Fruit fly (Drosophila melanogaster) whole organism, embryonic: ENCODE data around the gene Usp8.

Source experiments
- Atf3 ChIP-seq: fragments of 200-800 bp; sonication (Bioruptor generic); optimal IDR thresholded peaks from 3 replicates; lab custom pipeline; 2016; ENCODE audit warnings: missing biosample characterization, missing genetic modification characterization
- CG10147 ChIP-seq: fragments of 200-800 bp; sonication (Bioruptor generic); optimal IDR thresholded peaks from 2 replicates; lab custom pipeline; 2019; ENCODE audit warnings: missing biosample characterization, mild to moderate bottlenecking, missing genetic modification characterization, moderate library complexity
- CG10462 ChIP-seq: fragments of 200-800 bp; sonication (Bioruptor generic); optimal IDR thresholded peaks from 2 replicates; lab custom pipeline; 2016; ENCODE audit warnings: missing biosample characterization, missing genetic modification characterization
- CG10543 ChIP-seq: fragments of 200-800 bp; sonication (Bioruptor generic); optimal IDR thresholded peaks from 3 replicates; lab custom pipeline; 2017; ENCODE audit warnings: missing biosample characterization, mild to moderate bottlenecking, missing genetic modification characterization, moderate library complexity
- CG13624 ChIP-seq: fragments of 200-800 bp; sonication (Bioruptor generic); optimal IDR thresholded peaks from 2 replicates; lab custom pipeline; 2016; ENCODE audit warnings: missing biosample characterization, missing genetic modification characterization
- CG13775 ChIP-seq: fragments of 200-800 bp; sonication (Bioruptor generic); optimal IDR thresholded peaks from 3 replicates; lab custom pipeline; 2017; ENCODE audit warnings: missing biosample characterization, mild to moderate bottlenecking, missing genetic modification characterization
- CG14014 ChIP-seq: fragments of 200-800 bp; sonication (Bioruptor generic); IDR thresholded peaks from 2 replicates; pipeline ENCODE4 v1.3.6; 2022; ENCODE audit warnings: missing biosample characterization, missing genetic modification characterization
- CG14441 ChIP-seq: fragments of 200-800 bp; sonication (Bioruptor generic); IDR thresholded peaks from 2 replicates; pipeline ENCODE4 v1.3.6; 2022; ENCODE audit warnings: missing biosample characterization, missing genetic modification characterization
- CG15011 ChIP-seq: fragments of 200-800 bp; sonication (Bioruptor generic); optimal IDR thresholded peaks from 3 replicates; lab custom pipeline; 2018; ENCODE audit warnings: missing biosample characterization, mild to moderate bottlenecking, missing genetic modification characterization
- CG15601 ChIP-seq: fragments of 200-800 bp; sonication (Bioruptor generic); optimal IDR thresholded peaks from 3 replicates; lab custom pipeline; 2019; ENCODE audit warnings: missing biosample characterization, mild to moderate bottlenecking, missing genetic modification characterization, moderate library complexity
- CG17359 ChIP-seq: fragments of 200-800 bp; sonication (Bioruptor generic); optimal IDR thresholded peaks from 3 replicates; lab custom pipeline; 2018; ENCODE audit warnings: missing biosample characterization, mild to moderate bottlenecking, missing genetic modification characterization, moderate library complexity
- CG17612 ChIP-seq: fragments of 200-800 bp; sonication (Bioruptor generic); IDR thresholded peaks from 2 replicates; pipeline ENCODE4 v1.3.6; 2022; ENCODE audit warnings: missing biosample characterization, missing genetic modification characterization
- CG18599 ChIP-seq: fragments of 200-800 bp; sonication (Bioruptor generic); optimal IDR thresholded peaks from 3 replicates; lab custom pipeline; 2017; ENCODE audit warnings: missing biosample characterization, missing genetic modification characterization, mild to moderate bottlenecking, moderate library complexity, missing genetic modification reagents
- CG32772 ChIP-seq: fragments of 200-800 bp; sonication (Bioruptor generic); IDR thresholded peaks from 2 replicates; pipeline ENCODE4 v1.3.6; 2022; ENCODE audit warnings: missing biosample characterization, missing genetic modification characterization
- CG34422 ChIP-seq: fragments of 200-800 bp; sonication (Bioruptor generic); IDR thresholded peaks from 3 replicates; pipeline ENCODE4 v1.3.6; 2022; ENCODE audit warnings: missing biosample characterization, missing genetic modification characterization
- CG3838 ChIP-seq: fragments of 200-800 bp; sonication (Bioruptor generic); optimal IDR thresholded peaks from 3 replicates; lab custom pipeline; 2016; ENCODE audit warnings: missing biosample characterization, missing genetic modification characterization
- CG6689 ChIP-seq: fragments of 200-800 bp; sonication (Bioruptor generic); IDR thresholded peaks from 2 replicates; pipeline ENCODE4 v1.3.6; 2022; ENCODE audit warnings: missing biosample characterization, missing genetic modification characterization
- CG8359 ChIP-seq: fragments of 200-800 bp; sonication (Bioruptor generic); optimal IDR thresholded peaks from 2 replicates; lab custom pipeline; 2017; ENCODE audit warnings: missing biosample characterization, mild to moderate bottlenecking, missing genetic modification characterization, borderline replicate concordance
- CG8944 ChIP-seq: fragments of 200-800 bp; sonication (Bioruptor generic); optimal IDR thresholded peaks from 3 replicates; lab custom pipeline; 2016; ENCODE audit warnings: missing biosample characterization, missing genetic modification characterization
- CkIIα-i1 ChIP-seq: fragments of 200-800 bp; sonication (Bioruptor generic); IDR thresholded peaks from 2 replicates; pipeline ENCODE4 v1.3.6; 2022; ENCODE audit warnings: missing biosample characterization, missing genetic modification characterization
- CrebB ChIP-seq: fragments of 200-800 bp; sonication (Bioruptor generic); optimal IDR thresholded peaks from 3 replicates; lab custom pipeline; 2018; ENCODE audit warnings: missing biosample characterization, mild to moderate bottlenecking, missing genetic modification characterization
- D19B ChIP-seq: fragments of 200-800 bp; sonication (Bioruptor generic); optimal IDR thresholded peaks from 2 replicates; lab custom pipeline; 2017; ENCODE audit warnings: missing biosample characterization, mild to moderate bottlenecking, missing genetic modification characterization
- Dek ChIP-seq: fragments of 200-800 bp; sonication (Bioruptor generic); optimal IDR thresholded peaks from 3 replicates; lab custom pipeline; 2019; ENCODE audit warnings: missing biosample characterization, mild to moderate bottlenecking, missing genetic modification characterization, moderate library complexity
- ERR ChIP-seq: fragments of 200-800 bp; sonication (Bioruptor generic); optimal IDR thresholded peaks from 2 replicates; lab custom pipeline; 2016; ENCODE audit warnings: missing biosample characterization, missing genetic modification characterization
- Fer3 ChIP-seq: fragments of 200-800 bp; sonication (Bioruptor generic); optimal IDR thresholded peaks from 2 replicates; lab custom pipeline; 2018; ENCODE audit warnings: missing biosample characterization, mild to moderate bottlenecking, missing genetic modification characterization, moderate library complexity
- Gsc ChIP-seq: fragments of 200-800 bp; sonication (Bioruptor generic); IDR thresholded peaks from 2 replicates; pipeline ENCODE4 v1.3.6; 2022; ENCODE audit warnings: missing biosample characterization, missing genetic modification characterization
- HLH3B ChIP-seq: fragments of 200-800 bp; sonication (Bioruptor generic); IDR thresholded peaks from 2 replicates; pipeline ENCODE4 v1.3.6; 2022; ENCODE audit warnings: missing biosample characterization, missing genetic modification characterization
- Hr78 ChIP-seq, 2 experiments: fragments of 200-800 bp in 1 of 2; fragments of >200 bp in 1 of 2; sonication (Bioruptor generic) in 1 of 2; optimal IDR thresholded peaks; 2 replicates each; lab custom pipeline; 2017 to 2019; ENCODE audit warnings: missing biosample characterization in 2 of 2, missing genetic modification characterization in 2 of 2, mild to moderate bottlenecking in 1 of 2, moderate library complexity in 1 of 2
- Jarid2 ChIP-seq: fragments of 200-800 bp; sonication (Bioruptor generic); optimal IDR thresholded peaks from 3 replicates; lab custom pipeline; 2017; ENCODE audit warnings: mild to moderate bottlenecking, missing biosample characterization, missing genetic modification reagents, missing genetic modification characterization
- Lpt ChIP-seq: fragments of >200 bp; optimal IDR thresholded peaks from 2 replicates; lab custom pipeline; 2018; ENCODE audit warnings: missing biosample characterization, missing genetic modification characterization
- MESR4 ChIP-seq: fragments of 200-800 bp; sonication (Bioruptor generic); optimal IDR thresholded peaks from 2 replicates; lab custom pipeline; 2018; ENCODE audit warnings: missing biosample characterization, mild to moderate bottlenecking, missing genetic modification characterization, moderate library complexity
- Oaz ChIP-seq: fragments of 200-800 bp; sonication (Bioruptor generic); IDR thresholded peaks from 2 replicates; pipeline ENCODE4 v1.3.6; 2022; ENCODE audit warnings: missing biosample characterization, missing genetic modification characterization
- Sin3A ChIP-seq: fragments of >200 bp; optimal IDR thresholded peaks from 2 replicates; lab custom pipeline; 2018
- Ssrp ChIP-seq: fragments of 200-800 bp; sonication (Bioruptor generic); optimal IDR thresholded peaks from 2 replicates; lab custom pipeline; 2018; ENCODE audit warnings: missing biosample characterization, mild to moderate bottlenecking, missing genetic modification characterization, moderate library complexity
- Xbp1 ChIP-seq: fragments of 200-800 bp; sonication (Bioruptor generic); optimal IDR thresholded peaks from 3 replicates; lab custom pipeline; 2016; ENCODE audit warnings: missing biosample characterization, mild to moderate bottlenecking, missing genetic modification characterization
- bowl ChIP-seq: fragments of 200-800 bp; sonication (Bioruptor generic); IDR thresholded peaks from 2 replicates; pipeline ENCODE4 v1.3.6; 2022; ENCODE audit warnings: missing biosample characterization, missing genetic modification characterization
- ci ChIP-seq: fragments of 200-800 bp; sonication (Bioruptor generic); IDR thresholded peaks from 3 replicates; pipeline ENCODE4 v1.3.6; 2022; ENCODE audit warnings: missing biosample characterization, missing genetic modification characterization
- cwo ChIP-seq: fragments of 200-800 bp; sonication (Bioruptor generic); optimal IDR thresholded peaks from 3 replicates; lab custom pipeline; 2017; ENCODE audit warnings: missing biosample characterization, missing genetic modification characterization, mild to moderate bottlenecking, moderate library complexity, missing genetic modification reagents
- dmrt99B ChIP-seq: fragments of 200-800 bp; sonication (Bioruptor generic); optimal IDR thresholded peaks from 2 replicates; lab custom pipeline; 2018; ENCODE audit warnings: missing biosample characterization, mild to moderate bottlenecking, missing genetic modification characterization, moderate library complexity
- fu2 ChIP-seq: fragments of 200-800 bp; sonication (Bioruptor generic); optimal IDR thresholded peaks from 2 replicates; lab custom pipeline; 2016; ENCODE audit warnings: missing biosample characterization, missing genetic modification characterization
- jumu ChIP-seq: fragments of 200-800 bp; sonication (Bioruptor generic); optimal IDR thresholded peaks from 3 replicates; lab custom pipeline; 2016; ENCODE audit warnings: missing biosample characterization, missing genetic modification characterization
- kay ChIP-seq: fragments of 200-800 bp; sonication (Bioruptor generic); optimal IDR thresholded peaks from 2 replicates; lab custom pipeline; 2016; ENCODE audit warnings: missing biosample characterization, missing genetic modification characterization
- mam ChIP-seq: fragments of 200-800 bp; sonication (Bioruptor generic); optimal IDR thresholded peaks from 3 replicates; lab custom pipeline; 2016; ENCODE audit warnings: missing biosample characterization, missing genetic modification characterization
- otp ChIP-seq: fragments of 200-800 bp; sonication (Bioruptor generic); IDR thresholded peaks from 3 replicates; pipeline ENCODE4, ENCODE4 v1.3.6; 2022; ENCODE audit warnings: missing biosample characterization, missing genetic modification characterization
- p53 ChIP-seq: fragments of 200-800 bp; sonication (Bioruptor generic); optimal IDR thresholded peaks from 2 replicates; lab custom pipeline; 2016; ENCODE audit warnings: missing biosample characterization, missing genetic modification characterization
- slou ChIP-seq: fragments of 200-800 bp; sonication (Bioruptor generic); optimal IDR thresholded peaks from 3 replicates; lab custom pipeline; 2016; ENCODE audit warnings: missing biosample characterization, missing genetic modification characterization
- stc ChIP-seq: fragments of 200-800 bp; sonication (Bioruptor generic); IDR thresholded peaks from 2 replicates; pipeline ENCODE4 v1.3.6; 2022; ENCODE audit warnings: missing biosample characterization, missing genetic modification characterization
- sug ChIP-seq: fragments of 200-800 bp; optimal IDR thresholded peaks from 2 replicates; lab custom pipeline; 2019; ENCODE audit warnings: missing biosample characterization, mild to moderate bottlenecking, missing genetic modification characterization, moderate library complexity
- tgo ChIP-seq: fragments of 200-800 bp; sonication (Bioruptor generic); IDR thresholded peaks from 3 replicates; pipeline ENCODE4 v1.3.6; 2022; ENCODE audit warnings: missing biosample characterization, missing genetic modification characterization
- tup ChIP-seq: fragments of 200-800 bp; sonication (Bioruptor generic); optimal IDR thresholded peaks from 2 replicates; lab custom pipeline; 2016; ENCODE audit warnings: missing biosample characterization, mild to moderate bottlenecking, missing genetic modification characterization, moderate library complexity

The Usp8 gene

dm6 chr3R:21112742-21113465 lies 21.2 kb upstream of the Usp8 start (continued):
- TF ChIP-seq CG15601 (tag; lab: Kevin White, UChicago): peak; percentile 79
- TF ChIP-seq Hr78 (GFP tag; optimal IDR thresholded peaks at IDR 0.05; lab: Kevin White, UChicago): peak in 1 of 2 experiments; percentile 57
- no peak for TF ChIP-seq CG15011 (GFP tag; lab: Kevin White, UChicago)
- peak; percentile 25 for TF ChIP-seq MESR4 (GFP tag; lab: Kevin White, UChicago)
- peak; percentile 87 for TF ChIP-seq otp (GFP tag; lab: Robert Waterston, UW)
- peak; percentile 94 for TF ChIP-seq ci
- TF ChIP-seq Jarid2 (GFP tag; lab: Kevin White, UChicago): no peak
- peak; percentile 83 for TF ChIP-seq CG14014
- TF ChIP-seq jumu (GFP tag; lab: Kevin White, UChicago): peak; percentile 90
- TF ChIP-seq tup (GFP tag; lab: Kevin White, UChicago): peak; percentile 84
- TF ChIP-seq fu2: peak; percentile 86
- TF ChIP-seq CG6689 (GFP tag; lab: Robert Waterston, UW): peak; percentile 87
- peak; percentile 82 for TF ChIP-seq kay (GFP tag; lab: Kevin White, UChicago)
- TF ChIP-seq CG17359 (tag; lab: Kevin White, UChicago): peak; percentile 89
- TF ChIP-seq CG3838 (GFP tag; lab: Kevin White, UChicago): peak; percentile 81
- TF ChIP-seq CG14441 (GFP tag; lab: Robert Waterston, UW): peak; percentile 85
- peak; percentile 90 for TF ChIP-seq Fer3 (tag; lab: Kevin White, UChicago)
- TF ChIP-seq Dek: peak; percentile 86
- no peak for TF ChIP-seq Lpt (GFP tag; lab: Kevin White, UChicago)
- TF ChIP-seq HLH3B (GFP tag; lab: Robert Waterston, UW): peak; percentile 87
- TF ChIP-seq Sin3A (lab: Kevin White, UChicago): no peak
- TF ChIP-seq slou (GFP tag; lab: Kevin White, UChicago): peak; percentile 74
- TF ChIP-seq dmrt99B: peak; percentile 90
- peak; percentile 61 for TF ChIP-seq CG8944
- TF ChIP-seq cwo (GFP tag; lab: Kevin White, UChicago): peak; percentile 49
- TF ChIP-seq CG8359 (GFP tag; lab: Kevin White, UChicago): peak; percentile 57
- TF ChIP-seq ERR: peak; percentile 77
- peak; percentile 60 for TF ChIP-seq Oaz (GFP tag; lab: Robert Waterston, UW)
- TF ChIP-seq mam: peak; percentile 87
- TF ChIP-seq CG13624 (GFP tag; lab: Kevin White, UChicago): peak; percentile 87
- peak; percentile 86 for TF ChIP-seq CrebB (tag; lab: Kevin White, UChicago)
- peak; percentile 36; the same call in 1 of the 2 replicates for TF ChIP-seq CG17612 (GFP tag; lab: Robert Waterston, UW)
- peak; percentile 92 for TF ChIP-seq CG18599
- TF ChIP-seq p53: peak; percentile 46
- peak; percentile 55 for TF ChIP-seq D19B (GFP tag; lab: Kevin White, UChicago)
- TF ChIP-seq CG10462 (GFP tag; lab: Kevin White, UChicago): peak; percentile 74
- TF ChIP-seq tgo (GFP tag; lab: Robert Waterston, UW): peak; percentile 85; the same call in 2 of the 3 replicates
- TF ChIP-seq Gsc (GFP tag; lab: Robert Waterston, UW): 0 out of 2 replicates have a peak, but pooled peaks have one; percentile 24
- TF ChIP-seq CG10543 (GFP tag; lab: Kevin White, UChicago): no peak
- peak; percentile 72 for TF ChIP-seq CG13775
- peak; percentile 91 for TF ChIP-seq stc (GFP tag; lab: Robert Waterston, UW)
- peak; percentile 51 for TF ChIP-seq CG10147 (GFP tag; lab: Kevin White, UChicago)
- TF ChIP-seq Xbp1 (GFP tag; lab: Kevin White, UChicago): peak; percentile 92
- peak; percentile 70 for TF ChIP-seq bowl
- peak; percentile 80 for TF ChIP-seq Ssrp
- peak; percentile 61 for TF ChIP-seq sug (tag; lab: Kevin White, UChicago)
- TF ChIP-seq Atf3 (GFP tag; lab: Kevin White, UChicago): peak; percentile 77
- peak; percentile 82 for TF ChIP-seq CG32772 (GFP tag; lab: Robert Waterston, UW)
- peak; percentile 88 for TF ChIP-seq CG34422 (GFP tag; lab: Robert Waterston, UW)
- TF ChIP-seq CkIIα-i1 (GFP tag; lab: Robert Waterston, UW): no peak; the same call in 1 of the 2 replicates
